Worm (Caenorhabditis elegans): ENCODE results near the gene wbp-2.

ce11 chrII:9285171-9286025, 44.2 kb upstream of the wbp-2 start, which contains the start of gene mtrr-1:
- no peak for TF ChIP-seq tra-4 (tag; optimal IDR thresholded peaks at IDR 0.05)
- no peak for TF ChIP-seq ama-1 (optimal IDR thresholded peaks at IDR 0.05)
- no peak for TF ChIP-seq ets-7 (tag; optimal IDR thresholded peaks at IDR 0.05)
- no peak for TF ChIP-seq flt-1 (GFP tag; IDR thresholded peaks at IDR 0.05)
- TF ChIP-seq ceh-36 (tag; optimal IDR thresholded peaks at IDR 0.05), result no peak
- TF ChIP-seq aly-1 (tag; optimal IDR thresholded peaks at IDR 0.05), result no peak
- no peak for TF ChIP-seq scrt-1 (GFP tag; IDR thresholded peaks at IDR 0.05)

All from whole organism, early embryonic.